Fruit fly (Drosophila melanogaster): Measurements from ENCODE around the gene Socs16D.
A peak's percentile ranks its signal among the peaks of the same experiment; 100 is the strongest.

Gene Socs16D

dm6 chrX:17852457-17852856, 25.1 kb upstream of the Socs16D start, which contains the start of gene CG32554 (continued):
- no peak for TF ChIP-seq Poxn (GFP tag; IDR thresholded peaks at IDR 0.05)
- TF ChIP-seq CG12659 (GFP tag; optimal IDR thresholded peaks at IDR 0.05): no peak
- TF ChIP-seq ash1 (GFP tag; optimal IDR thresholded peaks at IDR 0.05): no peak
- no peak for TF ChIP-seq CG17359 (tag; optimal IDR thresholded peaks at IDR 0.05)
- no peak for TF ChIP-seq Mrtf (GFP tag; IDR thresholded peaks at IDR 0.05)
- no peak for TF ChIP-seq CG9817 (tag; optimal IDR thresholded peaks at IDR 0.05)
- TF ChIP-seq CG11695 (GFP tag; IDR thresholded peaks at IDR 0.05): no peak
- no peak for TF ChIP-seq emc (GFP tag; optimal IDR thresholded peaks at IDR 0.05)
- peak; percentile 86 for TF ChIP-seq CG16813 (GFP tag; IDR thresholded peaks at IDR 0.05; ENCODE audit: partially characterized antibody)
- TF ChIP-seq CG34376 (GFP tag; optimal IDR thresholded peaks at IDR 0.05): no peak
- TF ChIP-seq klu (GFP tag; IDR thresholded peaks at IDR 0.05): no peak
- no peak for TF ChIP-seq Neu2 (GFP tag; optimal IDR thresholded peaks at IDR 0.05; ENCODE audit: borderline replicate concordance)
- no peak for TF ChIP-seq CG13624 (GFP tag; optimal IDR thresholded peaks at IDR 0.05)
- no peak for TF ChIP-seq CG3065 (GFP tag; optimal IDR thresholded peaks at IDR 0.05)
- TF ChIP-seq lilli (GFP tag; optimal IDR thresholded peaks at IDR 0.05): no peak
- TF ChIP-seq CG30020 (tag; optimal IDR thresholded peaks at IDR 0.05): no peak
- no peak for TF ChIP-seq caup (GFP tag; optimal IDR thresholded peaks at IDR 0.05; ENCODE audit: severe bottlenecking)
- TF ChIP-seq tna (GFP tag; IDR thresholded peaks at IDR 0.05; ENCODE audit: partially characterized antibody): peak; percentile 85
- no peak for TF ChIP-seq Awh (GFP tag; IDR thresholded peaks at IDR 0.05)
- peak; percentile 71 for TF ChIP-seq nerfin-2 (GFP tag; IDR thresholded peaks at IDR 0.05; ENCODE audit: partially characterized antibody)
- TF ChIP-seq nau (GFP tag; optimal IDR thresholded peaks at IDR 0.05): no peak
- no peak for TF ChIP-seq slbo (GFP tag; IDR thresholded peaks at IDR 0.05)
- peak; percentile 64 for TF ChIP-seq Sry-δ (GFP tag; optimal IDR thresholded peaks at IDR 0.05)
- no peak for TF ChIP-seq Kr (GFP tag; optimal IDR thresholded peaks at IDR 0.05)
- no peak for TF ChIP-seq CG3407 (GFP tag; optimal IDR thresholded peaks at IDR 0.05)
- no peak for TF ChIP-seq CG15601 (tag; optimal IDR thresholded peaks at IDR 0.05)
- no peak for TF ChIP-seq sob (GFP tag; IDR thresholded peaks at IDR 0.05)
- TF ChIP-seq Blimp-1 (GFP tag; optimal IDR thresholded peaks at IDR 0.05): no peak
- no peak for TF ChIP-seq Ravus (GFP tag; IDR thresholded peaks at IDR 0.05)
- TF ChIP-seq CG17328 (GFP tag; IDR thresholded peaks at IDR 0.05): no peak
- TF ChIP-seq C15 (GFP tag; IDR thresholded peaks at IDR 0.05): no peak
- TF ChIP-seq CG11398 (GFP tag; optimal IDR thresholded peaks at IDR 0.05): no peak
- TF ChIP-seq CG1529 (GFP tag; optimal IDR thresholded peaks at IDR 0.05): no peak
- TF ChIP-seq lab (GFP tag; optimal IDR thresholded peaks at IDR 0.05): no peak
- no peak for TF ChIP-seq stc (GFP tag; IDR thresholded peaks at IDR 0.05)
- TF ChIP-seq wek (GFP tag; optimal IDR thresholded peaks at IDR 0.05): no peak
- TF ChIP-seq CG10274 (GFP tag; optimal IDR thresholded peaks at IDR 0.05): no peak
- no peak for TF ChIP-seq HmgZ (tag; optimal IDR thresholded peaks at IDR 0.05)
- TF ChIP-seq CG10147 (GFP tag; optimal IDR thresholded peaks at IDR 0.05): no peak
- no peak for TF ChIP-seq Rx (GFP tag; IDR thresholded peaks at IDR 0.05)
- no peak for TF ChIP-seq grn (GFP tag; optimal IDR thresholded peaks at IDR 0.05)
- TF ChIP-seq CG3995 (GFP tag; optimal IDR thresholded peaks at IDR 0.05): peak; percentile 68
- TF ChIP-seq Rfx (GFP tag; IDR thresholded peaks at IDR 0.05): no peak
- no peak for TF ChIP-seq CG8281 (tag; optimal IDR thresholded peaks at IDR 0.05)
- no peak for TF ChIP-seq sug (tag; optimal IDR thresholded peaks at IDR 0.05)
- TF ChIP-seq hth (optimal IDR thresholded peaks at IDR 0.05): no peak
- no peak for TF ChIP-seq Fer3 (tag; optimal IDR thresholded peaks at IDR 0.05)
- no peak for TF ChIP-seq CG15073 (GFP tag; optimal IDR thresholded peaks at IDR 0.05)
- TF ChIP-seq ase (GFP tag; IDR thresholded peaks at IDR 0.05): no peak
- TF ChIP-seq CG10979 (tag; optimal IDR thresholded peaks at IDR 0.05): no peak
- TF ChIP-seq Tbp (GFP tag; optimal IDR thresholded peaks at IDR 0.05): no peak
- no peak for TF ChIP-seq zf30C (GFP tag; optimal IDR thresholded peaks at IDR 0.05)
